Fruit fly (Drosophila melanogaster): ENCODE data around the gene CG33725.

CG33725 gene

DNA sequence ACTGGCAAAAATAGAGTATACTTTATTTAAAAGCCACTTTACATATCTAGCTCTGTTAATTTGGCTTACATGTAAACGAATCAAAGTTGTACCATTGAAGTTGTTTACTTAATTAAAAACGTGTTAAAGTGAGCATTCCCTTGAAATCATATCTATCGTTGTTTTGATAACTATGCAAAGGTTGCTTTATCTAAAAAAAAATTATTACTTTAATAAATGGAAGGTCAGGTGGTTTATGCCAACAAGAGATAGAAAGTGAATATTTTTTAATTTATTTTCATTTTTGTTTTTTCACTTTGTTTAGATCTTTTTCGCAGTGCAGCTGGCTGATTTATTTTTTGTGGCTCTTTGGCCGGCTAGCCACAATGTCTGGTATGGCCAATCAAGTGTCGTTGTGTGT lies 508 bp downstream of the CG33725 start (continued):
- TF ChIP-seq Camta (GFP tag; optimal IDR thresholded peaks at IDR 0.05) (peak; percentile 68), CG4820 (GFP tag; optimal IDR thresholded peaks at IDR 0.05) (peak; percentile 67), Rx (GFP tag; IDR thresholded peaks at IDR 0.05) (peak; percentile 49), Adf1 (GFP tag; IDR thresholded peaks at IDR 0.05) (no peak), lola (GFP tag; optimal IDR thresholded peaks at IDR 0.05) (peak in 1 of 3 experiments; percentile 54), CG11093 (GFP tag; IDR thresholded peaks at IDR 0.05) (peak; percentile 68; the same call in 1 of the 3 replicates), abd-A (tag; optimal IDR thresholded peaks at IDR 0.05) (no peak), Sry-δ (GFP tag; optimal IDR thresholded peaks at IDR 0.05) (peak; percentile 19), ATbp (GFP tag; optimal IDR thresholded peaks at IDR 0.05) (peak; percentile 67), CG18476 (GFP tag; optimal IDR thresholded peaks at IDR 0.05) (peak; percentile 57), oc (tag; optimal IDR thresholded peaks at IDR 0.05) (peak; percentile 37), CG9215 (GFP tag; IDR thresholded peaks at IDR 0.05) (peak; percentile 57), fd64A (GFP tag; optimal IDR thresholded peaks at IDR 0.05) (no peak), CG13287 (GFP tag; IDR thresholded peaks at IDR 0.05; ENCODE audit: partially characterized antibody) (no peak), CG6175 (GFP tag; IDR thresholded peaks at IDR 0.05) (0 out of 3 replicates have a peak, but pooled peaks have one; percentile 16), amos (GFP tag; IDR thresholded peaks at IDR 0.05; ENCODE audit: partially characterized antibody) (no peak), Max (GFP tag; optimal IDR thresholded peaks at IDR 0.05) (peak; percentile 75), nmo (GFP tag; optimal IDR thresholded peaks at IDR 0.05) (peak; percentile 88), h (optimal IDR thresholded peaks at IDR 0.05) (no peak), insv (GFP tag; optimal IDR thresholded peaks at IDR 0.05) (no peak), Oli (tag; optimal IDR thresholded peaks at IDR 0.05) (peak; percentile 84), CG34376 (GFP tag; optimal IDR thresholded peaks at IDR 0.05) (no peak), CG17912 (GFP tag; optimal IDR thresholded peaks at IDR 0.05) (no peak), CG34422 (GFP tag; IDR thresholded peaks at IDR 0.05) (peak; percentile 64; the same call in 2 of the 3 replicates), ham (GFP tag; IDR thresholded peaks at IDR 0.05) (no peak), Eip74EF (GFP tag; optimal IDR thresholded peaks at IDR 0.05) (peak in 1 of 2 experiments; percentile 63), HmgZ (tag; optimal IDR thresholded peaks at IDR 0.05) (peak; percentile 24), zfh2 (GFP tag; optimal IDR thresholded peaks at IDR 0.05) (no peak), CG5953 (GFP tag; IDR thresholded peaks at IDR 0.05) (no peak), CG10654 (GFP tag; optimal IDR thresholded peaks at IDR 0.05) (peak; percentile 48), CG8944 (GFP tag; optimal IDR thresholded peaks at IDR 0.05) (no peak), Hand (GFP tag; optimal IDR thresholded peaks at IDR 0.05) (peak; percentile 5), vvl (GFP tag; IDR thresholded peaks at IDR 0.05) (peak; percentile 72), CG3407 (GFP tag; optimal IDR thresholded peaks at IDR 0.05) (peak; percentile 54), zf30C (GFP tag; optimal IDR thresholded peaks at IDR 0.05) (no peak), mam (GFP tag; optimal IDR thresholded peaks at IDR 0.05) (peak; percentile 45), zfh1 (GFP tag; IDR thresholded peaks at IDR 0.05) (peak; percentile 72; the same call in 2 of the 3 replicates), lmd (GFP tag; IDR thresholded peaks at IDR 0.05) (peak; percentile 70), btn (GFP tag; optimal IDR thresholded peaks at IDR 0.05) (peak; percentile 4), Atf6 (GFP tag; IDR thresholded peaks at IDR 0.05) (peak; percentile 58; the same call in 1 of the 2 replicates), her (GFP tag; optimal IDR thresholded peaks at IDR 0.05) (no peak), CG6854 (GFP tag; optimal IDR thresholded peaks at IDR 0.05) (peak; percentile 23), ranshi (GFP tag; IDR thresholded peaks at IDR 0.05) (peak; percentile 58), Dref (GFP tag; IDR thresholded peaks at IDR 0.05) (no peak), hb (GFP tag; IDR thresholded peaks at IDR 0.05; ENCODE audit: partially characterized antibody) (no peak), CG32772 (GFP tag; IDR thresholded peaks at IDR 0.05) (peak; percentile 44; the same call in 1 of the 2 replicates), ato (GFP tag; IDR thresholded peaks at IDR 0.05; ENCODE audit: partially characterized antibody) (no peak), CG13123 (GFP tag; optimal IDR thresholded peaks at IDR 0.05) (peak; percentile 30), Six4 (GFP tag; optimal IDR thresholded peaks at IDR 0.05) (peak; percentile 60), CG33213 (GFP tag; optimal IDR thresholded peaks at IDR 0.05) (peak; percentile 39), stwl (tag; optimal IDR thresholded peaks at IDR 0.05) (no peak)
